Worm (Caenorhabditis elegans) whole organism, L4 larva: Measurements from ENCODE around the gene psme-3.

Experiments
- F44E2.7 ChIP-seq: fragments of 200-800 bp; sonication (Bioruptor generic); IDR thresholded peaks from 2 replicates; pipeline ENCODE4 v2.1.2; 2022; ENCODE audit warnings: missing genetic modification characterization, missing compliant biosample characterization
- aly-2 ChIP-seq: sonication (generic microtip); optimal IDR thresholded peaks from 2 replicates; lab custom pipeline; 2018; ENCODE audit warnings: missing biosample characterization, missing genetic modification characterization
- ama-1 ChIP-seq: fragments of 150-350 bp; optimal IDR thresholded peaks from 2 replicates; lab custom pipeline; 2014; ENCODE audit warnings: inconsistent platforms, mixed read lengths
- lin-39 ChIP-seq: fragments of 150-350 bp; optimal IDR thresholded peaks from 2 replicates; lab custom pipeline; 2014; ENCODE audit warnings: missing biosample characterization, missing genetic modification reagents, missing genetic modification characterization
- unc-39 ChIP-seq: sonication (generic microtip); optimal IDR thresholded peaks from 2 replicates; lab custom pipeline; 2017; ENCODE audit warnings: missing biosample characterization, missing genetic modification characterization

DNA sequence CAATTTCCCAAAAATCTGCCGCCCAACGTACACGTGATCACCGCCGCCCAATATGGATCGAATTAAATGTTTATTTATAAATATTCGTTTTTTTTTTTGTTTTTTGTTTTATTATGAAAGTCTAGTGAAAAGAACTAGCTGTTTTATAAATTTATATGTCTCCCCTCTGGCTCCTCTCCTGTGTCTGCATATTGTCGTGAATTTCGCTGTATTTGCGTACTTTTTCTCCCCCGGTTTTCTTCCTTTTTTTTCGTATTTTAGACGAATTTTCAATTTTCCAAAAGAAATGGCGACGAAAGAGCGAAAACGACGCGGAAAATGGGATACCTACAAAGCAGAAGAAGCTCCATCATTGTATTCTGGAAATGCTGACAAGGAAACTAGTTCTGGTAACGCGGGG is 41.5 kb upstream of the psme-3 start, which contains the start of gene xpb-1:
- TF ChIP-seq aly-2 (tag; lab: Kevin White, UChicago) (no peak), unc-39 (tag; lab: Kevin White, UChicago) (no peak), F44E2.7 (GFP tag; lab: Robert Waterston, UW) (no peak), ama-1 (lab: Kevin White, UChicago) (no peak), lin-39 (tag; lab: Kevin White, UChicago) (no peak)
